Fruit fly (Drosophila melanogaster) whole organism, embryonic: Measurements from ENCODE around the gene fit.

Source experiments
- ATbp ChIP-seq: fragments of 200-800 bp; sonication (Bioruptor generic); optimal IDR thresholded peaks from 2 replicates; lab custom pipeline; 2017; ENCODE audit warnings: missing biosample characterization, mild to moderate bottlenecking, missing genetic modification characterization, missing genetic modification reagents
- Abd-B ChIP-seq: fragments of 200-800 bp; sonication (Bioruptor generic); optimal IDR thresholded peaks from 2 replicates; lab custom pipeline; 2018; ENCODE audit warnings: missing biosample characterization, mild to moderate bottlenecking, missing genetic modification characterization, moderate library complexity
- Atf3 ChIP-seq: fragments of 200-800 bp; sonication (Bioruptor generic); optimal IDR thresholded peaks from 3 replicates; lab custom pipeline; 2016; ENCODE audit warnings: missing biosample characterization, missing genetic modification characterization
- CG10959 ChIP-seq: fragments of 200-800 bp; sonication (Bioruptor generic); IDR thresholded peaks from 2 replicates; pipeline ENCODE4 v1.3.6; 2022; ENCODE audit warnings: missing biosample characterization, missing genetic modification characterization
- CG12071 ChIP-seq: fragments of 200-800 bp; sonication (Bioruptor generic); optimal IDR thresholded peaks from 3 replicates; lab custom pipeline; 2018; ENCODE audit warnings: missing biosample characterization, mild to moderate bottlenecking, missing genetic modification characterization
- CG12104 ChIP-seq: fragments of 200-800 bp; sonication (Bioruptor generic); optimal IDR thresholded peaks from 3 replicates; lab custom pipeline; 2016; ENCODE audit warnings: missing biosample characterization, missing genetic modification characterization
- CG12391 ChIP-seq: fragments of 200-800 bp; sonication (Bioruptor generic); optimal IDR thresholded peaks from 3 replicates; lab custom pipeline; 2018; ENCODE audit warnings: missing biosample characterization, mild to moderate bottlenecking, missing genetic modification characterization, moderate library complexity
- CG12659 ChIP-seq: fragments of 200-800 bp; sonication (Bioruptor generic); optimal IDR thresholded peaks from 3 replicates; lab custom pipeline; 2017; ENCODE audit warnings: mild to moderate bottlenecking, missing biosample characterization, missing genetic modification reagents, missing genetic modification characterization
- CG13624 ChIP-seq: fragments of 200-800 bp; sonication (Bioruptor generic); optimal IDR thresholded peaks from 2 replicates; lab custom pipeline; 2016; ENCODE audit warnings: missing biosample characterization, missing genetic modification characterization
- CG14441 ChIP-seq: fragments of 200-800 bp; sonication (Bioruptor generic); IDR thresholded peaks from 2 replicates; pipeline ENCODE4 v1.3.6; 2022; ENCODE audit warnings: missing biosample characterization, missing genetic modification characterization
- CG14667 ChIP-seq: fragments of 200-800 bp; sonication (Bioruptor generic); IDR thresholded peaks from 2 replicates; pipeline ENCODE4 v1.3.6; 2022; ENCODE audit warnings: missing biosample characterization, missing genetic modification characterization
- CG15073 ChIP-seq: fragments of 200-800 bp; sonication (Bioruptor generic); optimal IDR thresholded peaks from 2 replicates; lab custom pipeline; 2016; ENCODE audit warnings: missing biosample characterization, missing genetic modification characterization
- CG1603 ChIP-seq: fragments of 200-800 bp; sonication (Bioruptor generic); optimal IDR thresholded peaks from 2 replicates; lab custom pipeline; 2019; ENCODE audit warnings: missing biosample characterization, mild to moderate bottlenecking, missing genetic modification characterization, moderate library complexity
- CG18262 ChIP-seq: fragments of 200-800 bp; optimal IDR thresholded peaks from 3 replicates; lab custom pipeline; 2019; ENCODE audit warnings: missing biosample characterization, mild to moderate bottlenecking, missing genetic modification characterization, moderate library complexity
- CG2120 ChIP-seq: fragments of 200-800 bp; sonication (Bioruptor generic); optimal IDR thresholded peaks from 3 replicates; lab custom pipeline; 2016; ENCODE audit warnings: missing biosample characterization, missing genetic modification characterization
- CG2712 ChIP-seq: fragments of 200-800 bp; optimal IDR thresholded peaks from 3 replicates; lab custom pipeline; 2019; ENCODE audit warnings: missing biosample characterization, mild to moderate bottlenecking, missing genetic modification characterization, moderate library complexity
- CG3281 ChIP-seq: fragments of 200-800 bp; sonication (Bioruptor generic); optimal IDR thresholded peaks from 3 replicates; lab custom pipeline; 2017; ENCODE audit warnings: missing biosample characterization, mild to moderate bottlenecking, missing genetic modification characterization
- CG33557 ChIP-seq: fragments of 200-800 bp; sonication (Bioruptor generic); optimal IDR thresholded peaks from 2 replicates; lab custom pipeline; 2019; ENCODE audit warnings: missing biosample characterization, mild to moderate bottlenecking, missing genetic modification characterization, moderate library complexity
- CG4328 ChIP-seq: fragments of 200-800 bp; sonication (Bioruptor generic); optimal IDR thresholded peaks from 3 replicates; lab custom pipeline; 2017; ENCODE audit warnings: missing biosample characterization, missing genetic modification reagents, missing genetic modification characterization
- CG4360 ChIP-seq: fragments of 200-800 bp; sonication (Bioruptor generic); IDR thresholded peaks from 2 replicates; pipeline ENCODE4 v1.3.6; 2022; ENCODE audit warnings: missing biosample characterization, missing genetic modification characterization
- CG6254 ChIP-seq: fragments of 200-800 bp; sonication (Bioruptor generic); optimal IDR thresholded peaks from 3 replicates; lab custom pipeline; 2017; ENCODE audit warnings: mild to moderate bottlenecking, missing biosample characterization, missing genetic modification reagents, missing genetic modification characterization
- CG7372 ChIP-seq: fragments of 200-800 bp; sonication (Bioruptor generic); IDR thresholded peaks from 2 replicates; pipeline ENCODE4 v1.3.6; 2022; ENCODE audit warnings: missing biosample characterization, missing genetic modification characterization
- CG8359 ChIP-seq: fragments of 200-800 bp; sonication (Bioruptor generic); optimal IDR thresholded peaks from 2 replicates; lab custom pipeline; 2017; ENCODE audit warnings: missing biosample characterization, mild to moderate bottlenecking, missing genetic modification characterization, borderline replicate concordance
- CG8924 ChIP-seq: fragments of 200-800 bp; optimal IDR thresholded peaks from 3 replicates; lab custom pipeline; 2019; ENCODE audit warnings: missing biosample characterization, mild to moderate bottlenecking, missing genetic modification characterization, moderate library complexity
- CG8944 ChIP-seq: fragments of 200-800 bp; sonication (Bioruptor generic); optimal IDR thresholded peaks from 3 replicates; lab custom pipeline; 2016; ENCODE audit warnings: missing biosample characterization, missing genetic modification characterization
- CHES-1-like ChIP-seq: fragments of 200-800 bp; sonication (Bioruptor generic); optimal IDR thresholded peaks from 2 replicates; lab custom pipeline; 2016; ENCODE audit warnings: missing biosample characterization, missing genetic modification characterization
- GATAe ChIP-seq: fragments of 200-800 bp; sonication (Bioruptor generic); conservative IDR thresholded peaks from 2 replicates; pipeline ENCODE4 v1.3.6; 2022; ENCODE audit warnings: missing biosample characterization, missing genetic modification characterization
- H15 ChIP-seq: fragments of 200-800 bp; sonication (Bioruptor generic); IDR thresholded peaks from 3 replicates; pipeline ENCODE4 v1.3.6; 2022; ENCODE audit warnings: missing biosample characterization, missing genetic modification characterization
- Hey ChIP-seq: fragments of 200-800 bp; sonication (Bioruptor generic); optimal IDR thresholded peaks from 3 replicates; lab custom pipeline; 2018; ENCODE audit warnings: missing biosample characterization, mild to moderate bottlenecking, missing genetic modification characterization
- Hr78 ChIP-seq, 2 experiments: fragments of 200-800 bp in 1 of 2; fragments of >200 bp in 1 of 2; sonication (Bioruptor generic) in 1 of 2; optimal IDR thresholded peaks; 2 replicates each; lab custom pipeline; 2017 to 2019; ENCODE audit warnings: missing biosample characterization in 2 of 2, missing genetic modification characterization in 2 of 2, mild to moderate bottlenecking in 1 of 2, moderate library complexity in 1 of 2
- Lhr ChIP-seq: fragments of 200-800 bp; sonication (Bioruptor generic); optimal IDR thresholded peaks from 3 replicates; lab custom pipeline; 2017; ENCODE audit warnings: mild to moderate bottlenecking, missing biosample characterization, missing genetic modification reagents, missing genetic modification characterization
- Mad ChIP-seq: fragments of 200-800 bp; sonication (Bioruptor generic); optimal IDR thresholded peaks from 2 replicates; lab custom pipeline; 2016; ENCODE audit warnings: missing biosample characterization, missing genetic modification characterization
- Mes4 ChIP-seq: fragments of 200-800 bp; sonication (Bioruptor generic); optimal IDR thresholded peaks from 2 replicates; lab custom pipeline; 2016; ENCODE audit warnings: missing biosample characterization, missing genetic modification characterization
- NfI ChIP-seq: fragments of 200-800 bp; sonication (Bioruptor generic); optimal IDR thresholded peaks from 3 replicates; lab custom pipeline; 2018; ENCODE audit warnings: missing biosample characterization, mild to moderate bottlenecking, missing genetic modification characterization, moderate library complexity
- Ssrp ChIP-seq: fragments of 200-800 bp; sonication (Bioruptor generic); optimal IDR thresholded peaks from 2 replicates; lab custom pipeline; 2018; ENCODE audit warnings: missing biosample characterization, mild to moderate bottlenecking, missing genetic modification characterization, moderate library complexity
- Stat92E ChIP-seq, 3 experiments: fragments of >200 bp in 2 of 3; fragments of 200-800 bp in 1 of 3; sonication (Bioruptor generic) in 1 of 3; optimal IDR thresholded peaks; 2 replicates each; lab custom pipeline; 2017 to 2019; ENCODE audit warnings: missing biosample characterization in 3 of 3, missing genetic modification characterization in 3 of 3, mild to moderate bottlenecking in 1 of 3, moderate library complexity in 1 of 3
- Tbp ChIP-seq: fragments of >200 bp; optimal IDR thresholded peaks from 2 replicates; lab custom pipeline; 2018; ENCODE audit warnings: missing biosample characterization, missing genetic modification characterization
- ap ChIP-seq: fragments of 200-800 bp; sonication (Bioruptor generic); IDR thresholded peaks from 2 replicates; pipeline ENCODE4 v1.3.6; 2022; ENCODE audit warnings: missing biosample characterization, missing genetic modification characterization
- ara ChIP-seq: fragments of 200-800 bp; sonication (Bioruptor generic); IDR thresholded peaks from 2 replicates; pipeline ENCODE4 v1.3.6; 2022; ENCODE audit warnings: missing biosample characterization, missing genetic modification characterization
- caup ChIP-seq: fragments of 200-800 bp; sonication (Bioruptor generic); optimal IDR thresholded peaks from 3 replicates; lab custom pipeline; 2017; ENCODE audit warnings: missing biosample characterization, mild to moderate bottlenecking, missing genetic modification characterization, moderate library complexity; ENCODE audit not compliant: severe bottlenecking
- da ChIP-seq: fragments of 200-800 bp; sonication (Bioruptor generic); optimal IDR thresholded peaks from 2 replicates; lab custom pipeline; 2016; ENCODE audit warnings: missing biosample characterization, missing genetic modification characterization
- fd96Cb ChIP-seq: fragments of 200-800 bp; sonication (Bioruptor generic); optimal IDR thresholded peaks from 2 replicates; lab custom pipeline; 2018; ENCODE audit warnings: missing biosample characterization, mild to moderate bottlenecking, missing genetic modification characterization, moderate library complexity
- nerfin-2 ChIP-seq: fragments of 200-800 bp; sonication (Bioruptor generic); IDR thresholded peaks from 2 replicates; pipeline ENCODE4 v1.3.6; 2022; ENCODE audit warnings: missing biosample characterization, missing genetic modification characterization; ENCODE audit not compliant: partially characterized antibody
- pho ChIP-seq: fragments of 200-800 bp; sonication (Bioruptor generic); optimal IDR thresholded peaks from 2 replicates; lab custom pipeline; 2016; ENCODE audit warnings: missing biosample characterization, missing genetic modification characterization
- psq ChIP-seq: fragments of 200-800 bp; sonication (Bioruptor generic); optimal IDR thresholded peaks from 2 replicates; lab custom pipeline; 2017; ENCODE audit warnings: missing biosample characterization, missing genetic modification characterization
- sens ChIP-seq: fragments of 200-800 bp; sonication (Bioruptor generic); peaks from one replicate; lab custom pipeline; 2016; ENCODE audit warnings: missing biosample characterization, missing genetic modification characterization
- ssp ChIP-seq: fragments of 200-800 bp; sonication (Bioruptor generic); IDR thresholded peaks from 2 replicates; pipeline ENCODE4 v1.3.6; 2022; ENCODE audit warnings: missing biosample characterization, missing genetic modification characterization
- tgo ChIP-seq: fragments of 200-800 bp; sonication (Bioruptor generic); IDR thresholded peaks from 3 replicates; pipeline ENCODE4 v1.3.6; 2022; ENCODE audit warnings: missing biosample characterization, missing genetic modification characterization
- tin ChIP-seq: fragments of 200-800 bp; sonication (Bioruptor generic); optimal IDR thresholded peaks from 3 replicates; lab custom pipeline; 2016; ENCODE audit warnings: missing biosample characterization, missing genetic modification characterization
- tll ChIP-seq, 2 experiments: fragments of 200-800 bp in 1 of 2; fragments of >200 bp in 1 of 2; sonication (Bioruptor generic) in 1 of 2; optimal IDR thresholded peaks; 2 replicates each; lab custom pipeline; 2017 to 2019; ENCODE audit warnings: missing biosample characterization in 2 of 2, missing genetic modification characterization in 2 of 2, mild to moderate bottlenecking in 1 of 2, moderate library complexity in 1 of 2
- vfl ChIP-seq: fragments of 200-800 bp; sonication (Bioruptor generic); optimal IDR thresholded peaks from 2 replicates; lab custom pipeline; 2016; ENCODE audit warnings: missing biosample characterization, missing genetic modification characterization

The fit gene

dm6 chr3R:21859509-21859908 is 24.7 kb downstream of the fit start (continued):
- TF ChIP-seq H15 (GFP tag; lab: Robert Waterston, UW) (no peak; the same call in 2 of the 3 replicates), CG14441 (GFP tag; lab: Robert Waterston, UW) (no peak), ATbp (peak; percentile 64), caup (GFP tag; lab: Kevin White, UChicago) (no peak), Mes4 (GFP tag; lab: Kevin White, UChicago) (no peak), CG3281 (GFP tag; lab: Kevin White, UChicago) (no peak), CG12071 (no peak), sens (GFP tag; lab: Kevin White, UChicago) (peak; percentile 91), CHES-1-like (GFP tag; lab: Kevin White, UChicago) (no peak), CG12659 (GFP tag; lab: Kevin White, UChicago) (peak; percentile 13), Abd-B (no peak), CG13624 (GFP tag; lab: Kevin White, UChicago) (no peak), CG18262 (tag; lab: Kevin White, UChicago) (peak; percentile 80), CG8359 (GFP tag; lab: Kevin White, UChicago) (peak; percentile 21), ssp (GFP tag; lab: Robert Waterston, UW) (no peak), CG7372 (GFP tag; lab: Robert Waterston, UW) (no peak), psq (no peak), NfI (GFP tag; lab: Kevin White, UChicago) (peak; percentile 8), Hey (no peak), CG4360 (GFP tag; lab: Robert Waterston, UW) (no peak), Ssrp (tag; lab: Kevin White, UChicago) (peak; percentile 63), ap (GFP tag; lab: Robert Waterston, UW) (no peak), nerfin-2 (no peak), CG4328 (GFP tag; lab: Kevin White, UChicago) (no peak), CG10959 (peak; percentile 36), CG8924 (tag; lab: Kevin White, UChicago) (peak; percentile 43), CG1603 (tag; lab: Kevin White, UChicago) (peak; percentile 49), vfl (GFP tag; lab: Kevin White, UChicago) (no peak), pho (GFP tag; lab: Kevin White, UChicago) (no peak), Stat92E (GFP tag; optimal IDR thresholded peaks at IDR 0.05; lab: Kevin White, UChicago) (peak in 1 of 3 experiments; percentile 46), CG6254 (GFP tag; lab: Kevin White, UChicago) (peak; percentile 40), CG14667 (GFP tag; lab: Robert Waterston, UW) (no peak), Lhr (GFP tag; lab: Kevin White, UChicago) (peak; percentile 8), CG15073 (peak; percentile 34), ara (GFP tag; lab: Robert Waterston, UW) (peak; percentile 54; the same call in 1 of the 2 replicates), Mad (GFP tag; lab: Kevin White, UChicago) (peak; percentile 30), CG12104 (no peak), CG33557 (peak; percentile 57), fd96Cb (tag; lab: Kevin White, UChicago) (peak; percentile 23), CG2120 (GFP tag; lab: Kevin White, UChicago) (no peak), tgo (no peak), CG2712 (tag; lab: Kevin White, UChicago) (peak; percentile 80), Tbp (no peak), CG8944 (GFP tag; lab: Kevin White, UChicago) (no peak), tin (peak; percentile 51), Atf3 (GFP tag; lab: Kevin White, UChicago) (no peak), da (GFP tag; lab: Kevin White, UChicago) (no peak), tll (GFP tag; optimal IDR thresholded peaks at IDR 0.05; lab: Kevin White, UChicago) (no peak), Hr78 (GFP tag; optimal IDR thresholded peaks at IDR 0.05; lab: Kevin White, UChicago) (peak in 1 of 2 experiments; percentile 13), GATAe (GFP tag; lab: Robert Waterston, UW) (no peak), CG12391 (peak; percentile 61)
